Worm (Caenorhabditis elegans) whole organism, L3 larva: ENCODE results near the gene srw-95.

Experiments used
- lin-39 ChIP-seq: fragments of 150-350 bp; optimal IDR thresholded peaks from 2 replicates; lab custom pipeline; 2018; ENCODE audit warnings: missing biosample characterization, missing genetic modification reagents, missing genetic modification characterization
- unc-39 ChIP-seq: sonication (generic microtip); optimal IDR thresholded peaks from 4 replicates; lab custom pipeline; 2017; ENCODE audit warnings: missing biosample characterization, missing genetic modification characterization
- zag-1 ChIP-seq: fragments of 150-350 bp; optimal IDR thresholded peaks from 2 replicates; lab custom pipeline; 2014; ENCODE audit warnings: missing biosample characterization, missing genetic modification characterization

ce11 chrIV:4827219-4827618 is 15.3 kb downstream of the srw-95 start, which contains the start of gene mpz-4:
- TF ChIP-seq zag-1 = no peak
- TF ChIP-seq unc-39 (tag; lab: Kevin White, UChicago) = no peak
- TF ChIP-seq lin-39 (tag; lab: Kevin White, UChicago) = no peak
